Worm (Caenorhabditis elegans): ENCODE data around the gene ubc-18.
A peak's percentile ranks its signal among the peaks of the same experiment; 100 is the strongest.

The ubc-18 gene

DNA sequence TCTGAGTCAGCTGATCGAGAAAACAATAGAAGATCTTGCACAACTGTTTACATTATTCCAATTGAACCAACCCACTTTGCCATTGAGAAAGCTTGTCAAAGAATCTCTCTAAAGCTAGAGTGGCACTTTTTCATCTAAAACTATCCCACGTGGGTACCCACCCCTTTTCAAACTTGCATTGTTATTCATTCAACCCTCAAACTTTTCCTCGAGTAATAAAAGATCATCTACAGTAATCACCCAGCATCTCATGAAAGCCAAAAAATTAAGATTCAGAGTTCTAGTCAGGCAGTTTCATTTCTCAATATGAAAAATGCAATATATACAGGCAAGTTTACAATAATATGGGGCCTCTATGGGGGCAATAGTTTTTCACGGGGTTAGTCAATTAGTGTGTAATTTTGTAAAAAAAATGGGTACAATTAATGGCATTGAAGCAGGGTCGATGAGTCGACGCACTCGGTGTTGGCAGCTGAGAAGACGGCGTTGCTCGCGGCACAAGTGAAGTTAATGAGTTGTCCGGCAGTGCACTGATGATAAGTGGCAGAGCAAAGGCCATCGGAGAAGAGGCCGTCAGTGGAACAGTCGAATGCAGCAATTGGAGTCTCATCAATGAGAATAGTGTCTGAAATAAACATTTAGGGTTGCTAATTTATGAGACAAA lies 33.6 kb upstream of the ubc-18 start:
- TF ChIP-seq ceh-13 (GFP tag; optimal IDR thresholded peaks at IDR 0.05) (no peak), ceh-36 (tag; optimal IDR thresholded peaks at IDR 0.05) (no peak), ama-1 (optimal IDR thresholded peaks at IDR 0.05) (no peak), scrt-1 (GFP tag; IDR thresholded peaks at IDR 0.05) (no peak)

DNA sequence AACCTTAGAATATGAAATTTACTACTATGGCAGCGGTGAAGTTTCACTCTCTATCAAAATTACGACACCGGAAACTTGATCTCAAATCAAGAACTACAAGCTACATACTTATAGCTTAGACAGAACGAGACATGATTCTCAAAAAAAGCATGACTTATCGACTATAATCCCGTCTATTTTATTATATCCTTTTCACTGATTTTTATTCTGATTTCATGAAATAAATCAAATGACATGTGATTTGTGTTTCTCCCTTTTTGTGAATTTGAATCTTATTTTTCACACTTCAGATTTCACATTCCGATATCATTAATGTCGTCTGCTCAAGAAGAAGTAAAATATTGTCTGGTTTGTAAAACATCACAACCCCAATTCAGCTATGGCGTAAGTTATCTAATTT lies 31.6 kb upstream of the ubc-18 start, which contains the start of gene ZK418.11:
TSS of gene ZK418.11 (plus strand) at position 289 of the 400 bp plus-strand sequence.
- TF ChIP-seq ets-7 (tag; optimal IDR thresholded peaks at IDR 0.05) (no peak), ceh-13 (GFP tag; optimal IDR thresholded peaks at IDR 0.05) (no peak), pes-1 (GFP tag; IDR thresholded peaks at IDR 0.05) (no peak), B0310.2 (tag; optimal IDR thresholded peaks at IDR 0.05) (no peak), scrt-1 (GFP tag; IDR thresholded peaks at IDR 0.05) (no peak), hnd-1 (tag; optimal IDR thresholded peaks at IDR 0.05) (no peak), sea-1 (GFP tag; conservative IDR thresholded peaks at IDR 0.05) (no peak), F13C5.2 (tag; optimal IDR thresholded peaks at IDR 0.05) (no peak), ceh-36 (tag; optimal IDR thresholded peaks at IDR 0.05) (no peak), aly-1 (tag; optimal IDR thresholded peaks at IDR 0.05) (no peak), flt-1 (GFP tag; IDR thresholded peaks at IDR 0.05) (no peak), ama-1 (optimal IDR thresholded peaks at IDR 0.05) (no peak), tra-4 (tag; optimal IDR thresholded peaks at IDR 0.05) (no peak)

DNA sequence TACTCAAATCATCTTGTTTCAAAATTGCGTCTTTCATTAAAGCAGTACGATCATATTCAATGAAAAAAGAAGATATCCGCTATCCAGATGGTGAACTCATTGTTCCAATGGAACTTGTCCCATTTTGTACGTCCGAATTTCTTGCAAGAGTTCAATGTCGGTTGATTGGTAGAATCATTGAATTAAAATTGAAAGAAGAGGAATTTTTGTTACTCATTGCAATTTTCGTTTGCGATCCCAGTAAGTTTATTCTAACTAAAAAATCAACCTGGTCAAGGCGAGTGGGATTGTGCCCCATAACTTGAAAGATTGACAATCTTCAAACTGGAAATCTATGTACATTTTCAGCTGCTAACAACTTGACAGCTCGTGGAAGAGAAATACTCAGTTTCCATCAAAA lies 28.1 kb upstream of the ubc-18 start:
- TF ChIP-seq aly-1 (tag; optimal IDR thresholded peaks at IDR 0.05) = no peak
- no peak for TF ChIP-seq flt-1 (GFP tag; IDR thresholded peaks at IDR 0.05)
- TF ChIP-seq ets-7 (tag; optimal IDR thresholded peaks at IDR 0.05) = no peak
- no peak for TF ChIP-seq tbx-11 (GFP tag; IDR thresholded peaks at IDR 0.05)
- no peak for TF ChIP-seq sea-1 (GFP tag; conservative IDR thresholded peaks at IDR 0.05)
- no peak for TF ChIP-seq ama-1 (optimal IDR thresholded peaks at IDR 0.05)
- TF ChIP-seq B0310.2 (tag; optimal IDR thresholded peaks at IDR 0.05) = no peak
- TF ChIP-seq pes-1 (GFP tag; IDR thresholded peaks at IDR 0.05) = no peak

DNA sequence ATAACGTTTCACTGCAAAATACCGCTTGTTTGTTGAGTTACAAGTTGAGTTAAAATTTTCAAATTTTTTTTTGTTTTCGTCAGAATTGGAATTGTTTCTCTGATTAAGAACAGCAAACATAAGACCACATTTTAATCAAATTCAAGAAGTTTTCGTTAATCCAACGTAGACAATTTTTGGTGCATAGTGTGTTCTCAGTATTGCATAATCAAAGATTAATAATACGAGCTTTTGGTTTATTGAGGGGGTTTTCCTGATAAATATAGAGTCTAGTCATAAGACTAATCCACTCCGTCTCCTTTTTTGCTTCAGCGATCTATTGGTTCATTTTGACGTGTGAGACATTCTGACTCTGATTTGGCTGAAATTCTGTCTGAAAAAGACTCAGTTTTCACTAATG lies 26.8 kb upstream of the ubc-18 start, which contains the start of gene nhr-9:
TSS of gene nhr-9 (plus strand) at position 307 of the 400 bp plus-strand sequence.
- no peak for TF ChIP-seq B0310.2 (tag; optimal IDR thresholded peaks at IDR 0.05)
- no peak for TF ChIP-seq aly-1 (tag; optimal IDR thresholded peaks at IDR 0.05)
- no peak for TF ChIP-seq F13C5.2 (tag; optimal IDR thresholded peaks at IDR 0.05)
- TF ChIP-seq tbx-37 (GFP tag; conservative IDR thresholded peaks at IDR 0.05) = no peak

DNA sequence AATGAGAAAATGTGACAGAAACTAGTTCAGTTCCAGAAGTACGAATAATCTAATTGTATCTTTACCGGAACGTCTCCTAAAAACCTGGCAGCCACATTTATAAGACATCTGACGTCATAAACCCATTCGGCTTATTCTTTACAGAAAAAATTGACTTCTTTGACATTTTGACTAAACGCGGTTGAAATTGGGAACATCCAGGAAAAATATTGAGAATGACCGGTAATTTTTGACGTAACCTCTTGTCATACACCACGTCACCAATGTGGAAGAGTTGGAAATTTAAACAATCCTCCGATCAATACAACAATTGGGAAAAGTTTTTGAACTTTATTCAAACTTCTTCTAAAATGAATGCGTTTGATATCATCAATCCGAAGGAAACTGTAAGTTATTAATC lies 22.7 kb upstream of the ubc-18 start, which contains the start of gene ZK418.2:
TSS of gene ZK418.2 (plus strand) at position 301 of the 400 bp plus-strand sequence.
- TF ChIP-seq hnd-1 (tag; optimal IDR thresholded peaks at IDR 0.05) = no peak
- TF ChIP-seq ets-7 (tag; optimal IDR thresholded peaks at IDR 0.05) = no peak
- no peak for TF ChIP-seq ceh-36 (tag; optimal IDR thresholded peaks at IDR 0.05)
- TF ChIP-seq scrt-1 (GFP tag; IDR thresholded peaks at IDR 0.05) = no peak
- no peak for TF ChIP-seq ama-1 (optimal IDR thresholded peaks at IDR 0.05)
- TF ChIP-seq pes-1 (GFP tag; IDR thresholded peaks at IDR 0.05) = no peak
- TF ChIP-seq tbx-37 (GFP tag; conservative IDR thresholded peaks at IDR 0.05) = no peak
- TF ChIP-seq ceh-13 (GFP tag; optimal IDR thresholded peaks at IDR 0.05) = no peak
- TF ChIP-seq B0310.2 (tag; optimal IDR thresholded peaks at IDR 0.05) = no peak
- no peak for TF ChIP-seq F13C5.2 (tag; optimal IDR thresholded peaks at IDR 0.05)
- TF ChIP-seq tbx-11 (GFP tag; IDR thresholded peaks at IDR 0.05) = no peak
- no peak for TF ChIP-seq flt-1 (GFP tag; IDR thresholded peaks at IDR 0.05)

DNA sequence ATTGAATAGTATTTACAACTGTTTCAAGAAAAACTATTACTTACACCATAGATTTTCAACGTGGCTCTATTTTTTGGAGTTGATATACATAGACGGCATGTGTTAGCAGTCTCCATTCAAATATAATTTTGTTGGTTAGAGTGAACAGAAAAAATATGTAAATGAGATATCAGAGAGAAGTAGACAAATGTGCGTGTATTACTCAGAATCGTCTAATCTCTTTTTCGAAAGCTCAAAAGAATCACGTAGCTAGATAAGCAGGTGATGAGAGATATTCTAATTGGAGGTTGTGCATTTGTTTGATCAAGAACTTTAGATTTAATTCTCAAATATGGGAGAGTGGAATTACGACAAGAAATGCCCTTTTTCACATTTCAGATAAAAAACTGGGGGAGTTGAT lies 22.2 kb upstream of the ubc-18 start, which contains the start of gene ZK418.10:
TSS of gene ZK418.10 (minus strand) at position 148 of the 400 bp plus-strand sequence.
- no peak for TF ChIP-seq ceh-36 (tag; optimal IDR thresholded peaks at IDR 0.05)
- TF ChIP-seq aly-1 (tag; optimal IDR thresholded peaks at IDR 0.05) = no peak
- no peak for TF ChIP-seq sea-1 (GFP tag; conservative IDR thresholded peaks at IDR 0.05)
- no peak for TF ChIP-seq ceh-13 (GFP tag; optimal IDR thresholded peaks at IDR 0.05)
- no peak for TF ChIP-seq B0310.2 (tag; optimal IDR thresholded peaks at IDR 0.05)
- TF ChIP-seq tra-4 (tag; optimal IDR thresholded peaks at IDR 0.05) = no peak
- no peak for TF ChIP-seq pes-1 (GFP tag; IDR thresholded peaks at IDR 0.05)
- no peak for TF ChIP-seq ama-1 (optimal IDR thresholded peaks at IDR 0.05)
- TF ChIP-seq hmbx-1 (tag; optimal IDR thresholded peaks at IDR 0.05) = no peak
- no peak for TF ChIP-seq scrt-1 (GFP tag; IDR thresholded peaks at IDR 0.05)

DNA sequence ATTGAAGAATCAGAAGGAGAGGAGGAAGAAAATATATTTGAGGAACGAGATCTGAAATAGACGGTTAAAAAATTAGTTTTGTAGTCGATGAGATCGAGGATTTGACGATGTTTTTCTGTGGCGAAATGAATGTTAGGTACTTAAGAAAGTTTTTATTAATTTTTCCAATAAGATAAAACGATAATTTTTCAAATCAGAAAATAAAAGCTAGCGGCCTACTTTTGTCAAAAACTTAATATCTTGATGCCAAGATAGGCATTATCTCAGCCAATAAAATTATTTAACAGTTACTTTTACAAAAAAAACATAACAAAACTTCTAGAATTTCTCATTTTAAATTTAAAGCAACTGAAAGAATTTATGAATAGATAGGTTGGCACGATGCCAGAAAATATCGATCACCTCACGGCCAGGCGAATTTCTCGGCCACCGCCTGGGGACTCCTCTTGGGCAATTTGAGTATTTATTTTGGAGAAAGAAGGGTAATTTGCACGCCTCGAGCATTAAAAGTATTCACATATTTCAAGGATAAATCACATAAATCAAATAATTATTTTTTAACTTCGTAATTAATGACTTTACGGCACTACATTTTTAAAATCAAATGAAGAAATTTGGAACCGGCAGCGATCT lies 19.4 kb upstream of the ubc-18 start, which contains the start of gene fubl-2:
TSS of gene fubl-2 (minus strand) at position 51 of the 633 bp plus-strand sequence.
- TF ChIP-seq tbx-37 (GFP tag; conservative IDR thresholded peaks at IDR 0.05) = peak; percentile 64; the same call in 1 of the 2 replicates
- TF ChIP-seq hmbx-1 (tag; optimal IDR thresholded peaks at IDR 0.05) = no peak
- no peak for TF ChIP-seq ets-7 (tag; optimal IDR thresholded peaks at IDR 0.05)

DNA sequence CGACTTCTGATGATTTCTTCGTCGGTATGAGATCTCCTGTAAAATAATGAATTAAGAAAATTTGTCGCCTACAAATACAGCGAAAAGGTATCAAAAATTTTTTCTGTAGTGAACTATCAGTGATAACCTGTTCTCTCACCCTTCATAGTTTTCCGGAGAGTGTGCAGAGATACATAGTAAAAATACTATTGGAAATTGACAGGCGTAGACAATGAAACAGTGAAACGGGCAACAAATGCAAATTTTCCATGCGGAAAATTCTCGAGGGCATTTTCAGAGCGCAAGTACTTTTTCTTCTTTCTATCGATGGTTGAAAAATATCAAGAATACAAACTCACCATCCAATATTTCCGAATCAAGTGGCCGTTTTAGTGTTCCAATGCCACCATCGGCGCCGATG lies 18.8 kb upstream of the ubc-18 start:
- TF ChIP-seq sea-1 (GFP tag; conservative IDR thresholded peaks at IDR 0.05) = no peak
- TF ChIP-seq ama-1 (optimal IDR thresholded peaks at IDR 0.05) = no peak
- TF ChIP-seq scrt-1 (GFP tag; IDR thresholded peaks at IDR 0.05) = no peak
- no peak for TF ChIP-seq tbx-37 (GFP tag; conservative IDR thresholded peaks at IDR 0.05)
- TF ChIP-seq hmg-4 (GFP tag; optimal IDR thresholded peaks at IDR 0.05) = no peak
- no peak for TF ChIP-seq flt-1 (GFP tag; IDR thresholded peaks at IDR 0.05)
- no peak for TF ChIP-seq pes-1 (GFP tag; IDR thresholded peaks at IDR 0.05)
- TF ChIP-seq hnd-1 (tag; optimal IDR thresholded peaks at IDR 0.05) = no peak
- TF ChIP-seq ceh-36 (tag; optimal IDR thresholded peaks at IDR 0.05) = no peak
- TF ChIP-seq ets-7 (tag; optimal IDR thresholded peaks at IDR 0.05) = no peak
- no peak for TF ChIP-seq F13C5.2 (tag; optimal IDR thresholded peaks at IDR 0.05)
- TF ChIP-seq tra-4 (tag; optimal IDR thresholded peaks at IDR 0.05) = no peak
- no peak for TF ChIP-seq hmbx-1 (tag; optimal IDR thresholded peaks at IDR 0.05)
- TF ChIP-seq B0310.2 (tag; optimal IDR thresholded peaks at IDR 0.05) = no peak
- TF ChIP-seq ceh-13 (GFP tag; optimal IDR thresholded peaks at IDR 0.05) = no peak
- TF ChIP-seq tbx-11 (GFP tag; IDR thresholded peaks at IDR 0.05) = no peak
- no peak for TF ChIP-seq aly-1 (tag; optimal IDR thresholded peaks at IDR 0.05)
